Fruit fly (Drosophila melanogaster): ENCODE results near the gene CCT2.
A peak's percentile ranks its signal among the peaks of the same experiment; 100 is the strongest.

CCT2 gene

dm6 chrX:9141219-9141618, 51.9 kb downstream of the CCT2 start (continued):
- TF ChIP-seq YL-1 (GFP tag; optimal IDR thresholded peaks at IDR 0.05) (no peak), CG1647 (GFP tag; optimal IDR thresholded peaks at IDR 0.05) (no peak), Lpt (GFP tag; optimal IDR thresholded peaks at IDR 0.05) (no peak), CG8478 (optimal IDR thresholded peaks at IDR 0.05) (no peak), CG7928 (GFP tag; optimal IDR thresholded peaks at IDR 0.05) (no peak), CG18476 (GFP tag; optimal IDR thresholded peaks at IDR 0.05) (peak; percentile 39), CG13296 (GFP tag; optimal IDR thresholded peaks at IDR 0.05) (peak; percentile 50), gsb (GFP tag; IDR thresholded peaks at IDR 0.05) (peak; percentile 60), nerfin-2 (GFP tag; IDR thresholded peaks at IDR 0.05; ENCODE audit: partially characterized antibody) (no peak), Spps (tag; optimal IDR thresholded peaks at IDR 0.05) (peak; percentile 31), CG4328 (GFP tag; optimal IDR thresholded peaks at IDR 0.05) (peak; percentile 2), Gsc (GFP tag; IDR thresholded peaks at IDR 0.05) (peak; percentile 63), HLHmδ (GFP tag; optimal IDR thresholded peaks at IDR 0.05) (no peak), CG12071 (GFP tag; optimal IDR thresholded peaks at IDR 0.05) (peak; percentile 64), crol (GFP tag; IDR thresholded peaks at IDR 0.05) (peak; percentile 18; the same call in 1 of the 2 replicates), da (GFP tag; optimal IDR thresholded peaks at IDR 0.05) (peak; percentile 58), Sry-δ (GFP tag; optimal IDR thresholded peaks at IDR 0.05) (peak; percentile 39), Hr51 (GFP tag; optimal IDR thresholded peaks at IDR 0.05) (peak; percentile 23 to 60), Fer3 (tag; optimal IDR thresholded peaks at IDR 0.05) (peak; percentile 53), CG6854 (GFP tag; optimal IDR thresholded peaks at IDR 0.05) (peak; percentile 29), CG1832 (GFP tag; optimal IDR thresholded peaks at IDR 0.05) (no peak), CG8359 (GFP tag; optimal IDR thresholded peaks at IDR 0.05; ENCODE audit: borderline replicate concordance) (peak; percentile 55), CG14667 (GFP tag; IDR thresholded peaks at IDR 0.05) (peak; percentile 88), CG8765 (GFP tag; IDR thresholded peaks at IDR 0.05) (peak; percentile 90), CG9437 (GFP tag; optimal IDR thresholded peaks at IDR 0.05) (peak; percentile 19), pb (GFP tag; optimal IDR thresholded peaks at IDR 0.05) (peak; percentile 72), CG15696 (tag; optimal IDR thresholded peaks at IDR 0.05) (peak; percentile 82), lmd (GFP tag; IDR thresholded peaks at IDR 0.05) (peak; percentile 86), pan (optimal IDR thresholded peaks at IDR 0.05) (no peak), pan (GFP tag; optimal IDR thresholded peaks at IDR 0.05 in 1 of 2, IDR thresholded peaks at IDR 0.05 in 1 of 2) (peak in 1 of 2 experiments; percentile 81), bigmax (GFP tag; optimal IDR thresholded peaks at IDR 0.05) (no peak), pfk (GFP tag; optimal IDR thresholded peaks at IDR 0.05) (no peak), Trl (optimal IDR thresholded peaks at IDR 0.05) (no peak), Trl (GFP tag; optimal IDR thresholded peaks at IDR 0.05) (peak; percentile 74), onecut (GFP tag; IDR thresholded peaks at IDR 0.05) (peak; percentile 82), CG16863 (GFP tag; optimal IDR thresholded peaks at IDR 0.05) (peak; percentile 73), tap (tag; optimal IDR thresholded peaks at IDR 0.05) (peak; percentile 75), az2 (GFP tag; optimal IDR thresholded peaks at IDR 0.05) (peak; percentile 75), Elba2 (GFP tag; optimal IDR thresholded peaks at IDR 0.05) (no peak), ase (GFP tag; IDR thresholded peaks at IDR 0.05) (peak; percentile 82), so (GFP tag; IDR thresholded peaks at IDR 0.05) (peak; percentile 55; the same call in 1 of the 3 replicates), ci (GFP tag; IDR thresholded peaks at IDR 0.05) (peak; percentile 92), eve (GFP tag; optimal IDR thresholded peaks at IDR 0.05) (no peak), tup (GFP tag; optimal IDR thresholded peaks at IDR 0.05) (no peak), luna (GFP tag; optimal IDR thresholded peaks at IDR 0.05) (no peak), pros (GFP tag; optimal IDR thresholded peaks at IDR 0.05) (peak; percentile 75), Oaz (GFP tag; IDR thresholded peaks at IDR 0.05) (peak; percentile 75), CG15601 (tag; optimal IDR thresholded peaks at IDR 0.05) (peak; percentile 55), CG10209 (GFP tag; optimal IDR thresholded peaks at IDR 0.05) (peak; percentile 72), CkIIα-i1 (GFP tag; IDR thresholded peaks at IDR 0.05) (no peak), Scr (GFP tag; IDR thresholded peaks at IDR 0.05; ENCODE audit: partially characterized antibody) (no peak), Xrp1 (GFP tag; IDR thresholded peaks at IDR 0.05) (peak; percentile 93)
